Fruit fly (Drosophila melanogaster) whole organism, embryonic: ENCODE measurements around the gene ab.

Experiments used
- CG10543 ChIP-seq: fragments of 200-800 bp; sonication (Bioruptor generic); optimal IDR thresholded peaks from 3 replicates; lab custom pipeline; 2017; ENCODE audit warnings: missing biosample characterization, mild to moderate bottlenecking, missing genetic modification characterization, moderate library complexity
- CG13894 ChIP-seq: fragments of 200-800 bp; sonication (Bioruptor generic); optimal IDR thresholded peaks from 3 replicates; lab custom pipeline; 2018; ENCODE audit warnings: missing biosample characterization, mild to moderate bottlenecking, missing genetic modification characterization, moderate library complexity
- CG14014 ChIP-seq: fragments of 200-800 bp; sonication (Bioruptor generic); IDR thresholded peaks from 2 replicates; pipeline ENCODE4 v1.3.6; 2022; ENCODE audit warnings: missing biosample characterization, missing genetic modification characterization
- CG15601 ChIP-seq: fragments of 200-800 bp; sonication (Bioruptor generic); optimal IDR thresholded peaks from 3 replicates; lab custom pipeline; 2019; ENCODE audit warnings: missing biosample characterization, mild to moderate bottlenecking, missing genetic modification characterization, moderate library complexity
- CG2116 ChIP-seq: fragments of 200-800 bp; sonication (Bioruptor generic); optimal IDR thresholded peaks from 3 replicates; lab custom pipeline; 2018; ENCODE audit warnings: missing biosample characterization, mild to moderate bottlenecking, missing genetic modification characterization
- CG2199 ChIP-seq: fragments of 200-800 bp; sonication (Bioruptor generic); IDR thresholded peaks from 3 replicates; pipeline ENCODE4 v1.3.6; 2022; ENCODE audit warnings: missing biosample characterization, missing genetic modification characterization
- CG32767 ChIP-seq: fragments of 200-800 bp; sonication (Bioruptor generic); IDR thresholded peaks from 2 replicates; pipeline ENCODE4 v1.3.6; 2022; ENCODE audit warnings: missing biosample characterization, missing genetic modification characterization
- CG3281 ChIP-seq: fragments of 200-800 bp; sonication (Bioruptor generic); optimal IDR thresholded peaks from 3 replicates; lab custom pipeline; 2017; ENCODE audit warnings: missing biosample characterization, mild to moderate bottlenecking, missing genetic modification characterization
- CG4404 ChIP-seq: fragments of 200-800 bp; sonication (Bioruptor generic); IDR thresholded peaks from 2 replicates; pipeline ENCODE4 v1.3.6; 2022; ENCODE audit warnings: missing biosample characterization, missing genetic modification characterization
- CG8388 ChIP-seq: fragments of 200-800 bp; sonication (Bioruptor generic); optimal IDR thresholded peaks from 2 replicates; lab custom pipeline; 2019; ENCODE audit warnings: missing biosample characterization, mild to moderate bottlenecking, missing genetic modification characterization, moderate library complexity
- Doc3 ChIP-seq: fragments of 200-800 bp; sonication (Bioruptor generic); IDR thresholded peaks from 3 replicates; pipeline ENCODE4 v1.3.6; 2022; ENCODE audit warnings: missing biosample characterization, missing genetic modification characterization; ENCODE audit not compliant: partially characterized antibody
- ERR ChIP-seq: fragments of 200-800 bp; sonication (Bioruptor generic); optimal IDR thresholded peaks from 2 replicates; lab custom pipeline; 2016; ENCODE audit warnings: missing biosample characterization, missing genetic modification characterization
- GATAe ChIP-seq: fragments of 200-800 bp; sonication (Bioruptor generic); conservative IDR thresholded peaks from 2 replicates; pipeline ENCODE4 v1.3.6; 2022; ENCODE audit warnings: missing biosample characterization, missing genetic modification characterization
- Gsc ChIP-seq: fragments of 200-800 bp; sonication (Bioruptor generic); IDR thresholded peaks from 2 replicates; pipeline ENCODE4 v1.3.6; 2022; ENCODE audit warnings: missing biosample characterization, missing genetic modification characterization
- Hr78 ChIP-seq, 2 experiments: fragments of 200-800 bp in 1 of 2; fragments of >200 bp in 1 of 2; sonication (Bioruptor generic) in 1 of 2; optimal IDR thresholded peaks; 2 replicates each; lab custom pipeline; 2017 to 2019; ENCODE audit warnings: missing biosample characterization in 2 of 2, missing genetic modification characterization in 2 of 2, mild to moderate bottlenecking in 1 of 2, moderate library complexity in 1 of 2
- Med ChIP-seq: fragments of 200-800 bp; sonication (Bioruptor generic); peaks from one replicate; lab custom pipeline; 2016; ENCODE audit warnings: missing biosample characterization, missing genetic modification characterization, mild to moderate bottlenecking, inconsistent platforms, moderate library complexity
- Mes4 ChIP-seq: fragments of 200-800 bp; sonication (Bioruptor generic); optimal IDR thresholded peaks from 2 replicates; lab custom pipeline; 2016; ENCODE audit warnings: missing biosample characterization, missing genetic modification characterization
- Optix ChIP-seq: fragments of 200-800 bp; sonication (Bioruptor generic); IDR thresholded peaks from 3 replicates; pipeline ENCODE4 v1.3.6; 2022; ENCODE audit warnings: missing biosample characterization, missing genetic modification characterization
- Trl ChIP-seq, 3 experiments: fragments of >200 bp in 2 of 3; fragments of 200-800 bp in 1 of 3; sonication (Bioruptor generic) in 1 of 3; optimal IDR thresholded peaks; 2 replicates in 1 of 3; 3 replicates in 2 of 3; lab custom pipeline; 2016 to 2017; ENCODE audit warnings: missing biosample characterization in 1 of 3, missing genetic modification characterization in 1 of 3
- abd-A ChIP-seq: fragments of 200-800 bp; sonication (Bioruptor generic); optimal IDR thresholded peaks from 3 replicates; lab custom pipeline; 2019; ENCODE audit warnings: missing biosample characterization, mild to moderate bottlenecking, missing genetic modification characterization, moderate library complexity
- ase ChIP-seq: fragments of 200-800 bp; sonication (Bioruptor generic); IDR thresholded peaks from 3 replicates; pipeline ENCODE4 v1.3.6; 2022; ENCODE audit warnings: missing biosample characterization, missing genetic modification characterization
- chinmo ChIP-seq: fragments of 200-800 bp; sonication (Bioruptor generic); IDR thresholded peaks from 4 replicates; pipeline ENCODE4 v1.3.6; 2022; ENCODE audit warnings: missing biosample characterization, missing genetic modification characterization; ENCODE audit not compliant: partially characterized antibody
- crol ChIP-seq: fragments of 200-800 bp; sonication (Bioruptor generic); IDR thresholded peaks from 2 replicates; pipeline ENCODE4 v1.3.6; 2022; ENCODE audit warnings: missing biosample characterization, missing genetic modification characterization
- danr ChIP-seq: fragments of 200-800 bp; sonication (Bioruptor generic); IDR thresholded peaks from 2 replicates; pipeline ENCODE4 v1.3.6; 2022; ENCODE audit warnings: missing biosample characterization, missing genetic modification characterization
- ewg ChIP-seq: fragments of 200-800 bp; sonication (Bioruptor generic); optimal IDR thresholded peaks from 3 replicates; lab custom pipeline; 2017; ENCODE audit warnings: mild to moderate bottlenecking, missing biosample characterization, missing genetic modification reagents, missing genetic modification characterization
- grau ChIP-seq: fragments of 200-800 bp; optimal IDR thresholded peaks from 3 replicates; lab custom pipeline; 2019; ENCODE audit warnings: missing biosample characterization, mild to moderate bottlenecking, missing genetic modification characterization, moderate library complexity
- ham ChIP-seq: fragments of 200-800 bp; sonication (Bioruptor generic); IDR thresholded peaks from 2 replicates; pipeline ENCODE4 v1.3.6; 2022; ENCODE audit warnings: missing biosample characterization, missing genetic modification characterization
- mirr ChIP-seq: fragments of 200-800 bp; sonication (Bioruptor generic); optimal IDR thresholded peaks from 3 replicates; lab custom pipeline; 2018; ENCODE audit warnings: missing biosample characterization, mild to moderate bottlenecking, missing genetic modification characterization
- mld ChIP-seq: fragments of 200-800 bp; sonication (Bioruptor generic); IDR thresholded peaks from 3 replicates; pipeline ENCODE4 v1.3.6; 2022; ENCODE audit warnings: missing biosample characterization, missing genetic modification characterization; ENCODE audit not compliant: partially characterized antibody
- nau ChIP-seq: fragments of 200-800 bp; sonication (Bioruptor generic); optimal IDR thresholded peaks from 3 replicates; lab custom pipeline; 2017; ENCODE audit warnings: missing biosample characterization, mild to moderate bottlenecking, missing genetic modification characterization, missing genetic modification reagents
- ranshi ChIP-seq: fragments of 200-800 bp; sonication (Bioruptor generic); IDR thresholded peaks from 2 replicates; pipeline ENCODE4 v1.3.6; 2022; ENCODE audit warnings: missing biosample characterization, missing genetic modification characterization
- rib ChIP-seq: fragments of 200-800 bp; sonication (Bioruptor generic); IDR thresholded peaks from 2 replicates; pipeline ENCODE4 v1.3.6; 2022; ENCODE audit warnings: missing biosample characterization, missing genetic modification characterization
- sd ChIP-seq: fragments of 200-800 bp; sonication (Bioruptor generic); optimal IDR thresholded peaks from 3 replicates; lab custom pipeline; 2018; ENCODE audit warnings: missing biosample characterization, mild to moderate bottlenecking, missing genetic modification characterization, moderate library complexity
- seq ChIP-seq: fragments of 200-800 bp; sonication (Bioruptor generic); IDR thresholded peaks from 2 replicates; pipeline ENCODE4 v1.3.6; 2022; ENCODE audit warnings: missing biosample characterization, missing genetic modification characterization
- slp2 ChIP-seq: fragments of 200-800 bp; sonication (Bioruptor generic); optimal IDR thresholded peaks from 2 replicates; lab custom pipeline; 2016; ENCODE audit warnings: missing biosample characterization, missing genetic modification characterization
- unc-4 ChIP-seq: fragments of 200-800 bp; sonication (Bioruptor generic); IDR thresholded peaks from 2 replicates; pipeline ENCODE4 v1.3.6; 2022; ENCODE audit warnings: missing biosample characterization, missing genetic modification characterization; ENCODE audit not compliant: partially characterized antibody
- vfl ChIP-seq: fragments of 200-800 bp; sonication (Bioruptor generic); optimal IDR thresholded peaks from 2 replicates; lab custom pipeline; 2016; ENCODE audit warnings: missing biosample characterization, missing genetic modification characterization
- vvl ChIP-seq: fragments of 200-800 bp; sonication (Bioruptor generic); IDR thresholded peaks from 2 replicates; pipeline ENCODE4 v1.3.6; 2022; ENCODE audit warnings: missing biosample characterization, missing genetic modification characterization
- wek ChIP-seq: fragments of 200-800 bp; sonication (Bioruptor generic); optimal IDR thresholded peaks from 3 replicates; lab custom pipeline; 2018; ENCODE audit warnings: missing biosample characterization, mild to moderate bottlenecking, missing genetic modification characterization, moderate library complexity

The ab gene

dm6 chr2L:11168684-11169549 is 41.6 kb upstream of the ab start (continued):
- TF ChIP-seq CG3281 (GFP tag; lab: Kevin White, UChicago): no peak
- TF ChIP-seq unc-4 (GFP tag; lab: Robert Waterston, UW): no peak
- TF ChIP-seq abd-A: peak; percentile 43
- TF ChIP-seq CG10543: peak; percentile 19
- TF ChIP-seq Med (GFP tag; lab: Kevin White, UChicago): peak; percentile 42
- TF ChIP-seq danr (GFP tag; lab: Robert Waterston, UW): no peak
- TF ChIP-seq ham (GFP tag; lab: Robert Waterston, UW): no peak
- TF ChIP-seq Trl (optimal IDR thresholded peaks at IDR 0.05; lab: Kevin White, UChicago): peak; percentile 66 to 76
- TF ChIP-seq Trl (GFP tag; optimal IDR thresholded peaks at IDR 0.05; lab: Kevin White, UChicago): no peak
- TF ChIP-seq CG32767 (GFP tag; lab: Robert Waterston, UW): 0 out of 2 replicates have a peak, but pooled peaks have one; percentile 60
- TF ChIP-seq Hr78 (GFP tag; optimal IDR thresholded peaks at IDR 0.05; lab: Kevin White, UChicago): peak in 1 of 2 experiments; percentile 35
- peak; percentile 0 for TF ChIP-seq sd (tag; lab: Kevin White, UChicago)
- TF ChIP-seq Gsc (GFP tag; lab: Robert Waterston, UW): no peak
- no peak for TF ChIP-seq nau (GFP tag; lab: Kevin White, UChicago)
- TF ChIP-seq CG4404 (GFP tag; lab: Robert Waterston, UW): no peak
- TF ChIP-seq chinmo (GFP tag; lab: Robert Waterston, UW): no peak
- no peak for TF ChIP-seq CG2116
- TF ChIP-seq vfl: no peak
- no peak for TF ChIP-seq grau (tag; lab: Kevin White, UChicago)
- TF ChIP-seq CG15601 (tag; lab: Kevin White, UChicago): peak; percentile 89
- TF ChIP-seq seq (GFP tag; lab: Robert Waterston, UW): peak; percentile 32; the same call in 1 of the 2 replicates
- peak; percentile 35; the same call in 1 of the 2 replicates for TF ChIP-seq vvl (GFP tag; lab: Robert Waterston, UW)
- TF ChIP-seq GATAe (GFP tag; lab: Robert Waterston, UW): no peak
- TF ChIP-seq ewg (GFP tag; lab: Kevin White, UChicago): peak; percentile 93
- TF ChIP-seq slp2: no peak
- no peak for TF ChIP-seq CG8388 (GFP tag; lab: Kevin White, UChicago)
- 0 out of 3 replicates have a peak, but pooled peaks have one; percentile 28 for TF ChIP-seq Optix
- no peak for TF ChIP-seq ERR (GFP tag; lab: Kevin White, UChicago)
- no peak for TF ChIP-seq wek (GFP tag; lab: Kevin White, UChicago)
- TF ChIP-seq Doc3 (GFP tag; lab: Robert Waterston, UW): 0 out of 3 replicates have a peak, but pooled peaks have one; percentile 10
- TF ChIP-seq rib: no peak
- no peak for TF ChIP-seq CG2199 (GFP tag; lab: Robert Waterston, UW)
- TF ChIP-seq mld (GFP tag; lab: Robert Waterston, UW): no peak
- TF ChIP-seq ranshi: no peak
- no peak for TF ChIP-seq Mes4 (GFP tag; lab: Kevin White, UChicago)
- peak; percentile 9 for TF ChIP-seq mirr
- TF ChIP-seq CG13894: no peak
- TF ChIP-seq ase (GFP tag; lab: Robert Waterston, UW): 0 out of 3 replicates have a peak, but pooled peaks have one; percentile 22
- no peak for TF ChIP-seq CG14014
- peak; percentile 83 for TF ChIP-seq crol (GFP tag; lab: Robert Waterston, UW)
